Fruit fly (Drosophila melanogaster): ENCODE data around the gene CG6696.
A peak's percentile ranks its signal among the peaks of the same experiment; 100 is the strongest.

Gene CG6696

DNA sequence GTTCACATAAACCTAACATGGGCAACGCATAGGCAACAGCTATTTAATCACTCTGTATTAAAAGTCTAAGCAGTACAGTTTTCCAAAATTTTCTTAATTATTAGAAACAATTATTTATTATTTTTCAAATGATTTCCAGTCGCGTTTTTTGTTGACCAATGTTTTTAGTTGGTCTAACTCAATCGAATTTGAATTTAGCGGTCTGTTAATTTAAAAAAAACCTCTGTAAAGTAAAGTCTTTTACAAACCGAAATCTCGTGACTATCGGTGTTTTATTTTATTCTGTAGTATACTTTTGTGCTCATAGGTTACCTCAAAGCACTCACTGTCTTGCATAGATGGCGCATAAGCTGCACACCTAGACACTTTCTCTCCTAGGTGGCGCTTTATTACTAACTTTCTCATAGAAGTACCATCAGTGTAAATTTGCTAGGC is 26.8 kb downstream of the CG6696 start (continued):
- TF ChIP-seq dan (GFP tag; IDR thresholded peaks at IDR 0.05) (no peak), bigmax (GFP tag; optimal IDR thresholded peaks at IDR 0.05) (no peak), CG10654 (GFP tag; optimal IDR thresholded peaks at IDR 0.05) (peak; percentile 15), CG10543 (GFP tag; optimal IDR thresholded peaks at IDR 0.05) (no peak), Fer2 (tag; optimal IDR thresholded peaks at IDR 0.05) (no peak), tio (GFP tag; optimal IDR thresholded peaks at IDR 0.05) (no peak), CG3065 (GFP tag; optimal IDR thresholded peaks at IDR 0.05) (no peak), CG1602 (GFP tag; optimal IDR thresholded peaks at IDR 0.05) (peak; percentile 13), row (GFP tag; IDR thresholded peaks at IDR 0.05) (no peak), CG18011 (GFP tag; optimal IDR thresholded peaks at IDR 0.05) (no peak), HLH3B (GFP tag; IDR thresholded peaks at IDR 0.05) (no peak), twi (tag; optimal IDR thresholded peaks at IDR 0.05) (no peak), ara (GFP tag; IDR thresholded peaks at IDR 0.05) (no peak), Mad (GFP tag; optimal IDR thresholded peaks at IDR 0.05) (peak; percentile 22), CG12299 (tag; optimal IDR thresholded peaks at IDR 0.05) (no peak), CG31388 (GFP tag; optimal IDR thresholded peaks at IDR 0.05) (no peak), jigr1 (GFP tag; IDR thresholded peaks at IDR 0.05) (no peak), CG17328 (GFP tag; IDR thresholded peaks at IDR 0.05) (peak; percentile 23; the same call in 1 of the 2 replicates), E2f1 (GFP tag; IDR thresholded peaks at IDR 0.05) (no peak), schlank (tag; optimal IDR thresholded peaks at IDR 0.05) (no peak), CG1233 (GFP tag; optimal IDR thresholded peaks at IDR 0.05) (no peak), dimm (GFP tag; IDR thresholded peaks at IDR 0.05) (no peak)

DNA sequence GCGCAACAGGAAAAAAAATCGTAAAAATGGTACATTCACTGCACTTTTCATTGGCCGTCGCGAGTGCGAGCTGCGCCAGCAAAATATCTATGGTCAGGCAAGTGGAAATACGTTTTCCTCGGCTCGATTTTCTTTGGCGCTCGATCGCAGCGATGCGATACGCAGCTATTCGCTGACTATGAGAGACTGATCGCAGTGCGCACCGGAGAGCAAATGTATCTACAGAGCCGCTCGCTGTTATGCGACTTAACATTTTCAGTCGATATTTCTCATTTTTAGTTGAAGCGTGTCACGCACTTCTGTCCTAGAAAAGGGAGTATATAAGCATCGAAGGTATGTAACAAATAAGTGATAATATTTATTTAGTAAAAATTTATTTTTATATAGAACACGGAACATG is 27.2 kb downstream of the CG6696 start, which contains the start of gene wgn:
Gene wgn (minus strand): TSS at position 193 of the 400 bp plus-strand sequence.
- TF ChIP-seq Ptx1 (GFP tag; IDR thresholded peaks at IDR 0.05) = no peak
- TF ChIP-seq tna (GFP tag; IDR thresholded peaks at IDR 0.05; ENCODE audit: partially characterized antibody) = peak; percentile 24; the same call in 1 of the 2 replicates
- no peak for TF ChIP-seq CrebB (tag; optimal IDR thresholded peaks at IDR 0.05)
- TF ChIP-seq Six4 (GFP tag; optimal IDR thresholded peaks at IDR 0.05) = no peak
- no peak for TF ChIP-seq YL-1 (GFP tag; optimal IDR thresholded peaks at IDR 0.05)
- TF ChIP-seq dysf (GFP tag; IDR thresholded peaks at IDR 0.05) = no peak
- peak; percentile 69 for TF ChIP-seq Bgb (GFP tag; IDR thresholded peaks at IDR 0.05; ENCODE audit: partially characterized antibody)
- no peak for TF ChIP-seq fd102C (GFP tag; optimal IDR thresholded peaks at IDR 0.05)
- TF ChIP-seq amos (GFP tag; IDR thresholded peaks at IDR 0.05; ENCODE audit: partially characterized antibody) = peak; percentile 75
- no peak for TF ChIP-seq Asciz (GFP tag; optimal IDR thresholded peaks at IDR 0.05)
- TF ChIP-seq chm (GFP tag; IDR thresholded peaks at IDR 0.05) = peak; percentile 83
- no peak for TF ChIP-seq Max (GFP tag; optimal IDR thresholded peaks at IDR 0.05)
- TF ChIP-seq chif (GFP tag; optimal IDR thresholded peaks at IDR 0.05) = no peak
- TF ChIP-seq BtbVII (GFP tag; optimal IDR thresholded peaks at IDR 0.05) = peak; percentile 0
- TF ChIP-seq vvl (GFP tag; IDR thresholded peaks at IDR 0.05) = 0 out of 2 replicates have a peak, but pooled peaks have one; percentile 13
- TF ChIP-seq ato (GFP tag; IDR thresholded peaks at IDR 0.05; ENCODE audit: partially characterized antibody) = peak; percentile 13; the same call in 1 of the 2 replicates
- no peak for TF ChIP-seq CG12299 (tag; optimal IDR thresholded peaks at IDR 0.05)
- no peak for TF ChIP-seq klu (GFP tag; IDR thresholded peaks at IDR 0.05)
- TF ChIP-seq CoRest (tag; optimal IDR thresholded peaks at IDR 0.05) = no peak
- no peak for TF ChIP-seq NK7.1 (GFP tag; optimal IDR thresholded peaks at IDR 0.05)
- no peak for TF ChIP-seq onecut (GFP tag; IDR thresholded peaks at IDR 0.05)
- TF ChIP-seq H15 (GFP tag; IDR thresholded peaks at IDR 0.05) = no peak
- peak; percentile 58; the same call in 2 of the 3 replicates for TF ChIP-seq ci (GFP tag; IDR thresholded peaks at IDR 0.05)
- TF ChIP-seq CG2202 (tag; optimal IDR thresholded peaks at IDR 0.05) = no peak
- TF ChIP-seq Aef1 (GFP tag; IDR thresholded peaks at IDR 0.05) = no peak
- TF ChIP-seq CG7963 (GFP tag; IDR thresholded peaks at IDR 0.05; ENCODE audit: partially characterized antibody) = peak; percentile 60; the same call in 2 of the 3 replicates
- TF ChIP-seq zfh1 (GFP tag; IDR thresholded peaks at IDR 0.05) = 0 out of 3 replicates have a peak, but pooled peaks have one; percentile 27
- TF ChIP-seq CG10979 (tag; optimal IDR thresholded peaks at IDR 0.05) = no peak
- no peak for TF ChIP-seq HLH54F (GFP tag; optimal IDR thresholded peaks at IDR 0.05)
- no peak for TF ChIP-seq CG12391 (tag; optimal IDR thresholded peaks at IDR 0.05)
- no peak for TF ChIP-seq CG11247 (GFP tag; IDR thresholded peaks at IDR 0.05)

Measured in whole organism, embryonic.